Fruit fly (Drosophila melanogaster): Measurements from ENCODE around the gene CG31516.

CG31516 gene

dm6 chr3R:4174470-4174869 lies 45.5 kb downstream of the CG31516 start, which contains the start of gene CG12581:
TSS of gene CG12581 (plus strand) at chr3R:4174632.
- no peak for TF ChIP-seq CG10348 (GFP tag; IDR thresholded peaks at IDR 0.05)
- TF ChIP-seq Snoo (tag; optimal IDR thresholded peaks at IDR 0.05), result peak; percentile 57
- peak; percentile 47 for TF ChIP-seq CG12605 (GFP tag; IDR thresholded peaks at IDR 0.05)
- no peak for TF ChIP-seq CG34367 (tag; optimal IDR thresholded peaks at IDR 0.05)
- TF ChIP-seq Pif1A (GFP tag; optimal IDR thresholded peaks at IDR 0.05), result no peak
- no peak for TF ChIP-seq fd96Ca (GFP tag; IDR thresholded peaks at IDR 0.05)
- no peak for TF ChIP-seq CG4496 (GFP tag; IDR thresholded peaks at IDR 0.05)
- no peak for TF ChIP-seq gl (tag; optimal IDR thresholded peaks at IDR 0.05)
- TF ChIP-seq Ets98B (GFP tag; IDR thresholded peaks at IDR 0.05), result no peak; the same call in 1 of the 2 replicates
- TF ChIP-seq CG8301 (tag; optimal IDR thresholded peaks at IDR 0.05), result no peak
